Worm (Caenorhabditis elegans) whole organism, L3 larva: ENCODE data around the gene let-653.

Experiments used
- ZK546.5 ChIP-seq: sonication (generic microtip); optimal IDR thresholded peaks from 2 replicates; lab custom pipeline; 2017; ENCODE audit warnings: missing biosample characterization, missing genetic modification characterization
- ama-1 ChIP-seq: fragments of 150-350 bp; optimal IDR thresholded peaks from 2 replicates; lab custom pipeline; 2018
- ceh-28 ChIP-seq: fragments of 150-350 bp; optimal IDR thresholded peaks from 2 replicates; lab custom pipeline; 2014; ENCODE audit warnings: missing biosample characterization, missing genetic modification reagents, missing genetic modification characterization
- daf-12 ChIP-seq: fragments of 150-350 bp; optimal IDR thresholded peaks from 2 replicates; lab custom pipeline; 2014; ENCODE audit warnings: missing biosample characterization, missing genetic modification reagents, missing genetic modification characterization
- elt-3 ChIP-seq, 3 experiments: fragments of 150-350 bp in 1 of 3; sonication (generic microtip) in 2 of 3; optimal IDR thresholded peaks; 2 replicates in 2 of 3; 4 replicates in 1 of 3; lab custom pipeline; 2014 to 2017; ENCODE audit warnings: missing biosample characterization in 3 of 3, missing genetic modification characterization in 3 of 3
- nhr-11 ChIP-seq: fragments of 150-350 bp; optimal IDR thresholded peaks from 2 replicates; lab custom pipeline; 2014; ENCODE audit warnings: missing biosample characterization, missing genetic modification characterization
- nhr-76 ChIP-seq: fragments of 150-350 bp; sonication (generic microtip); optimal IDR thresholded peaks from 5 replicates; lab custom pipeline; 2014; ENCODE audit warnings: missing biosample characterization, missing genetic modification characterization
- pha-4 ChIP-seq: fragments of 150-350 bp; optimal IDR thresholded peaks from 2 replicates; lab custom pipeline; 2014; ENCODE audit warnings: missing biosample characterization, missing genetic modification reagents, missing genetic modification characterization
- ztf-11 ChIP-seq: fragments of 150-350 bp; optimal IDR thresholded peaks from 2 replicates; lab custom pipeline; 2014; ENCODE audit warnings: missing biosample characterization, missing genetic modification characterization

ce11 chrIV:11883478-11883877, 1.9 kb upstream of the let-653 start:
- TF ChIP-seq ceh-28 = no peak
- no peak for TF ChIP-seq daf-12 (tag; lab: Kevin White, UChicago)
- no peak for TF ChIP-seq elt-3 (tag; optimal IDR thresholded peaks at IDR 0.05; lab: Kevin White, UChicago)
- TF ChIP-seq ama-1 (lab: Kevin White, UChicago) = no peak
- TF ChIP-seq nhr-76 = no peak
- TF ChIP-seq nhr-11 (tag; lab: Kevin White, UChicago) = no peak
- no peak for TF ChIP-seq ZK546.5 (tag; lab: Kevin White, UChicago)
- TF ChIP-seq pha-4 (tag; lab: Kevin White, UChicago) = no peak
- no peak for TF ChIP-seq ztf-11
